Worm (Caenorhabditis elegans) whole organism, L4/young adult: ENCODE data around the gene C08E3.15.

Experiments
- dao-5 ChIP-seq: sonication (generic microtip); optimal IDR thresholded peaks from 2 replicates; lab custom pipeline; 2016; ENCODE audit warnings: missing genotype, missing genetic modification characterization, moderate library complexity, missing compliant biosample characterization
- him-1 ChIP-seq: sonication (generic microtip); optimal IDR thresholded peaks from 2 replicates; lab custom pipeline; 2016; ENCODE audit warnings: missing genotype, missing genetic modification reagents, missing genetic modification characterization, missing compliant biosample characterization

ce11 chrII:1610630-1611029 is 17.1 kb downstream of the C08E3.15 start, which contains the start of gene fbxa-163:
- no peak for TF ChIP-seq dao-5 (tag; lab: Kevin White, UChicago)
- TF ChIP-seq him-1 (tag; lab: Kevin White, UChicago) = no peak
